Worm (Caenorhabditis elegans): ENCODE data around the gene catp-5.

- TF ChIP-seq lin-39 (tag; optimal IDR thresholded peaks at IDR 0.05) (no peak), ceh-82 (tag; optimal IDR thresholded peaks at IDR 0.05) (no peak), zip-4 (GFP tag; optimal IDR thresholded peaks at IDR 0.05) (no peak), elt-2 (tag; optimal IDR thresholded peaks at IDR 0.05) (no peak)
These were observed 57.7 kb downstream of the catp-5 start, which contains the start of gene xol-1 for ce11 chrX:8040967-8041366.

All from whole organism, L1 larva.